Worm (Caenorhabditis elegans) whole organism, mixed stage, embryonic: ENCODE results near the gene T01C3.11.

Experiments
- lsy-2 ChIP-seq: fragments of 150-350 bp; optimal IDR thresholded peaks from 2 replicates; lab custom pipeline; 2014; ENCODE audit warnings: missing biosample characterization, missing genetic modification characterization
- nhr-76 ChIP-seq: sonication (generic microtip); optimal IDR thresholded peaks from 2 replicates; lab custom pipeline; 2017; ENCODE audit warnings: missing biosample characterization, missing genetic modification characterization
- unc-62 ChIP-seq: fragments of 150-350 bp; optimal IDR thresholded peaks from 2 replicates; lab custom pipeline; 2014; ENCODE audit warnings: missing biosample characterization, missing genetic modification reagents, missing genetic modification characterization

- no peak for TF ChIP-seq nhr-76 (tag; lab: Kevin White, UChicago)
- no peak for TF ChIP-seq lsy-2 (tag; lab: Kevin White, UChicago)
- no peak for TF ChIP-seq unc-62
These were observed 13.4 kb downstream of the T01C3.11 start for ce11 chrV:15012542-15013301.
